Worm (Caenorhabditis elegans): Measurements from ENCODE around the gene col-73.

Gene col-73

ce11 chrII:4879629-4880028 lies 6.7 kb upstream of the col-73 start, which contains the start of gene gst-6:
gst-6 (plus strand) TSS chrII:4879891.
- TF ChIP-seq skn-1 (tag; optimal IDR thresholded peaks at IDR 0.05) = peak; percentile 46
- TF ChIP-seq fos-1 (tag; optimal IDR thresholded peaks at IDR 0.05) = peak; percentile 61
- no peak for TF ChIP-seq ztf-4 (tag; optimal IDR thresholded peaks at IDR 0.05)
- TF ChIP-seq ztf-1 (GFP tag; conservative IDR thresholded peaks at IDR 0.05) = no peak
- TF ChIP-seq blmp-1 (tag; optimal IDR thresholded peaks at IDR 0.05; ENCODE audit: insufficient read depth) = no peak
- no peak for TF ChIP-seq mbf-1 (tag; optimal IDR thresholded peaks at IDR 0.05)

- TF ChIP-seq sem-4 (tag; optimal IDR thresholded peaks at IDR 0.05) (peak; percentile 33), nhr-21 (tag; optimal IDR thresholded peaks at IDR 0.05) (peak; percentile 21), nhr-25 (tag; optimal IDR thresholded peaks at IDR 0.05) (peak; percentile 15), lin-11 (tag; optimal IDR thresholded peaks at IDR 0.05) (no peak), sma-9 (GFP tag; optimal IDR thresholded peaks at IDR 0.05) (peak; percentile 15), sma-9 (tag; optimal IDR thresholded peaks at IDR 0.05) (no peak), lin-13 (GFP tag; optimal IDR thresholded peaks at IDR 0.05) (no peak), ama-1 (optimal IDR thresholded peaks at IDR 0.05) (no peak), blmp-1 (tag; optimal IDR thresholded peaks at IDR 0.05; ENCODE audit: insufficient read depth) (peak; percentile 97)
These were observed 3.2 kb upstream of the col-73 start, which contains the start of gene F11G11.13 for ce11 chrII:4876091-4876490. F11G11.13 (minus strand) TSS chrII:4876179.

ce11 chrII:4874335-4874861 lies 1.5 kb upstream of the col-73 start, which contains the start of gene F11G11.15:
F11G11.15 (plus strand) TSS chrII:4874845.
- TF ChIP-seq blmp-1 (tag; optimal IDR thresholded peaks at IDR 0.05; ENCODE audit: insufficient read depth) (peak; percentile 63), lin-39 (tag; optimal IDR thresholded peaks at IDR 0.05) (no peak), ceh-16 (tag; optimal IDR thresholded peaks at IDR 0.05) (no peak), nhr-25 (tag; optimal IDR thresholded peaks at IDR 0.05) (peak; percentile 40), nhr-21 (tag; optimal IDR thresholded peaks at IDR 0.05) (peak; percentile 32), crh-2 (tag; optimal IDR thresholded peaks at IDR 0.05) (no peak)

ce11 chrII:4871834-4872233 lies 1.1 kb downstream of the col-73 start:
- peak; percentile 53 for TF ChIP-seq blmp-1 (tag; optimal IDR thresholded peaks at IDR 0.05; ENCODE audit: insufficient read depth)
- no peak for TF ChIP-seq elt-1 (tag; optimal IDR thresholded peaks at IDR 0.05)

ce11 chrII:4870691-4871090 lies 2.2 kb downstream of the col-73 start, which contains the start of gene col-20:
col-20 (minus strand) TSS chrII:4870791.
- no peak for TF ChIP-seq lin-39 (tag; optimal IDR thresholded peaks at IDR 0.05)
- TF ChIP-seq blmp-1 (tag; optimal IDR thresholded peaks at IDR 0.05; ENCODE audit: insufficient read depth) = no peak
- no peak for TF ChIP-seq dmd-4 (tag; optimal IDR thresholded peaks at IDR 0.05)
- TF ChIP-seq mbf-1 (tag; optimal IDR thresholded peaks at IDR 0.05) = no peak
- no peak for TF ChIP-seq nhr-21 (tag; optimal IDR thresholded peaks at IDR 0.05)
- TF ChIP-seq lin-13 (GFP tag; optimal IDR thresholded peaks at IDR 0.05) = no peak
- no peak for TF ChIP-seq unc-39 (tag; optimal IDR thresholded peaks at IDR 0.05)
- no peak for TF ChIP-seq skn-1 (tag; optimal IDR thresholded peaks at IDR 0.05)
- TF ChIP-seq elt-1 (tag; optimal IDR thresholded peaks at IDR 0.05) = no peak
- TF ChIP-seq nhr-11 (tag; optimal IDR thresholded peaks at IDR 0.05) = no peak

- no peak for TF ChIP-seq zag-1 (tag; optimal IDR thresholded peaks at IDR 0.05)
- TF ChIP-seq unc-39 (tag; optimal IDR thresholded peaks at IDR 0.05) = no peak
- no peak for TF ChIP-seq Y55F3AM.14 (GFP tag; optimal IDR thresholded peaks at IDR 0.05)
- TF ChIP-seq lin-13 (GFP tag; optimal IDR thresholded peaks at IDR 0.05) = no peak
- no peak for TF ChIP-seq alr-1 (tag; optimal IDR thresholded peaks at IDR 0.05)
- no peak for TF ChIP-seq elt-1 (tag; optimal IDR thresholded peaks at IDR 0.05)
- TF ChIP-seq dmd-4 (tag; optimal IDR thresholded peaks at IDR 0.05) = no peak
- TF ChIP-seq F13H6.1 (tag; optimal IDR thresholded peaks at IDR 0.05) = no peak
- no peak for TF ChIP-seq R02D3.7 (tag; optimal IDR thresholded peaks at IDR 0.05)
- no peak for TF ChIP-seq blmp-1 (tag; optimal IDR thresholded peaks at IDR 0.05; ENCODE audit: insufficient read depth)
These were observed 3.1 kb downstream of the col-73 start for ce11 chrII:4869793-4870343.

ce11 chrII:4867476-4867875 lies 5.5 kb downstream of the col-73 start, which contains the start of gene col-17:
col-17 (minus strand) TSS chrII:4867576.
- TF ChIP-seq sma-9 (GFP tag; optimal IDR thresholded peaks at IDR 0.05) (no peak), sma-9 (tag; optimal IDR thresholded peaks at IDR 0.05) (no peak), C34F6.9 (tag; optimal IDR thresholded peaks at IDR 0.05) (no peak), snpc-4 (tag; optimal IDR thresholded peaks at IDR 0.05) (no peak), F13H6.1 (tag; optimal IDR thresholded peaks at IDR 0.05) (no peak), nhr-129 (tag; optimal IDR thresholded peaks at IDR 0.05) (no peak), dmd-4 (tag; optimal IDR thresholded peaks at IDR 0.05) (no peak), nhr-10 (tag; optimal IDR thresholded peaks at IDR 0.05) (no peak), peb-1 (tag; optimal IDR thresholded peaks at IDR 0.05) (no peak), mbf-1 (tag; optimal IDR thresholded peaks at IDR 0.05) (no peak), nhr-6 (tag; optimal IDR thresholded peaks at IDR 0.05) (no peak), ama-1 (optimal IDR thresholded peaks at IDR 0.05) (no peak), R02D3.7 (tag; optimal IDR thresholded peaks at IDR 0.05) (no peak), sem-4 (tag; optimal IDR thresholded peaks at IDR 0.05) (no peak), elt-3 (tag; optimal IDR thresholded peaks at IDR 0.05) (no peak), ceh-82 (tag; optimal IDR thresholded peaks at IDR 0.05) (no peak), ZK546.5 (tag; optimal IDR thresholded peaks at IDR 0.05) (no peak), aly-2 (tag; optimal IDR thresholded peaks at IDR 0.05) (no peak), lin-13 (GFP tag; optimal IDR thresholded peaks at IDR 0.05) (no peak), egl-27 (tag; optimal IDR thresholded peaks at IDR 0.05) (no peak)
